Fruit fly (Drosophila melanogaster): ENCODE measurements around the gene spn-A.

Gene spn-A

dm6 chr3R:30046029-30047001 is 9.5 kb downstream of the spn-A start, which contains the start of the genes RpL32 and CG7943 (continued):
- TF ChIP-seq dysf (GFP tag; IDR thresholded peaks at IDR 0.05) (peak; percentile 96), toy (GFP tag; IDR thresholded peaks at IDR 0.05) (peak; percentile 87), Hmr (GFP tag; optimal IDR thresholded peaks at IDR 0.05) (peak; percentile 96), chm (GFP tag; IDR thresholded peaks at IDR 0.05) (peak; percentile 97), dati (GFP tag; IDR thresholded peaks at IDR 0.05) (peak; percentile 81), Hr39 (optimal IDR thresholded peaks at IDR 0.05) (no peak), CG4328 (GFP tag; optimal IDR thresholded peaks at IDR 0.05) (peak; percentile 94), shn (GFP tag; optimal IDR thresholded peaks at IDR 0.05) (peak; percentile 95), insv (GFP tag; optimal IDR thresholded peaks at IDR 0.05) (peak in 1 of 2 experiments; percentile 74), wek (GFP tag; optimal IDR thresholded peaks at IDR 0.05) (peak; percentile 82), Jarid2 (GFP tag; optimal IDR thresholded peaks at IDR 0.05) (peak; percentile 85), Mad (GFP tag; optimal IDR thresholded peaks at IDR 0.05) (peak; percentile 89), phol (tag; optimal IDR thresholded peaks at IDR 0.05) (peak; percentile 96), wdn (GFP tag; IDR thresholded peaks at IDR 0.05) (peak; percentile 91), dan (GFP tag; IDR thresholded peaks at IDR 0.05) (peak; percentile 84), Side (GFP tag; optimal IDR thresholded peaks at IDR 0.05) (peak; percentile 97), Poxn (GFP tag; IDR thresholded peaks at IDR 0.05) (peak; percentile 85), HLHmδ (GFP tag; optimal IDR thresholded peaks at IDR 0.05) (peak; percentile 82), HmgZ (tag; optimal IDR thresholded peaks at IDR 0.05) (peak; percentile 91), CG7839 (tag; optimal IDR thresholded peaks at IDR 0.05) (peak; percentile 85), BEAF-32 (GFP tag; optimal IDR thresholded peaks at IDR 0.05) (peak; percentile 100), CG11085 (GFP tag; IDR thresholded peaks at IDR 0.05) (peak; percentile 93), Med (GFP tag) (peak; percentile 100), Trl (optimal IDR thresholded peaks at IDR 0.05) (no peak), Trl (GFP tag; optimal IDR thresholded peaks at IDR 0.05) (peak; percentile 98), lbe (GFP tag; optimal IDR thresholded peaks at IDR 0.05) (peak; percentile 95), sob (GFP tag; IDR thresholded peaks at IDR 0.05) (peak; percentile 97), org-1 (GFP tag; optimal IDR thresholded peaks at IDR 0.05) (peak; percentile 90), Kr (GFP tag; optimal IDR thresholded peaks at IDR 0.05) (peak; percentile 20), sima (GFP tag; optimal IDR thresholded peaks at IDR 0.05) (peak; percentile 97), abd-A (tag; optimal IDR thresholded peaks at IDR 0.05) (no peak), sisA (GFP tag; IDR thresholded peaks at IDR 0.05) (peak; percentile 97), CG4424 (GFP tag; optimal IDR thresholded peaks at IDR 0.05) (peak; percentile 95), Nf-YC (tag; optimal IDR thresholded peaks at IDR 0.05) (peak; percentile 86), chif (GFP tag; optimal IDR thresholded peaks at IDR 0.05) (peak; percentile 80 to 97), scrt (GFP tag; optimal IDR thresholded peaks at IDR 0.05) (peak; percentile 87), CG31224 (GFP tag; IDR thresholded peaks at IDR 0.05) (peak; percentile 90), tio (GFP tag; optimal IDR thresholded peaks at IDR 0.05) (no peak), Fer1 (GFP tag; optimal IDR thresholded peaks at IDR 0.05) (peak; percentile 95), otp (GFP tag; IDR thresholded peaks at IDR 0.05) (peak; percentile 91; the same call in 2 of the 3 replicates), NFAT (GFP tag; IDR thresholded peaks at IDR 0.05) (no peak; the same call in 1 of the 2 replicates), Ada2b (GFP tag; IDR thresholded peaks at IDR 0.05) (peak; percentile 94), vfl (GFP tag; optimal IDR thresholded peaks at IDR 0.05) (peak; percentile 94), CG3726 (GFP tag; IDR thresholded peaks at IDR 0.05) (peak; percentile 91), lov (optimal IDR thresholded peaks at IDR 0.05) (no peak), lov (GFP tag; IDR thresholded peaks at IDR 0.05) (peak; percentile 94), tup (GFP tag; optimal IDR thresholded peaks at IDR 0.05) (peak; percentile 95), unpg (GFP tag; optimal IDR thresholded peaks at IDR 0.05) (peak; percentile 91), Blimp-1 (GFP tag; optimal IDR thresholded peaks at IDR 0.05) (peak; percentile 88)
